Fruit fly (Drosophila melanogaster) whole organism, adult: ENCODE results near the gene Glut1.

ENCODE experiments used
- CG12768 ChIP-seq: fragments of 200-800 bp; sonication (Bioruptor generic); optimal IDR thresholded peaks from 2 replicates; lab custom pipeline; 2017; ENCODE audit warnings: missing biosample characterization, missing genetic modification characterization, mild to moderate bottlenecking, moderate library complexity, missing genetic modification reagents
- CG1620 ChIP-seq: fragments of 200-800 bp; sonication (Bioruptor generic); optimal IDR thresholded peaks from 2 replicates; lab custom pipeline; 2016; ENCODE audit warnings: missing biosample characterization, missing genetic modification characterization
- CG5204 ChIP-seq: fragments of 200-800 bp; sonication (Bioruptor generic); optimal IDR thresholded peaks from 2 replicates; lab custom pipeline; 2016; ENCODE audit warnings: missing biosample characterization, missing genetic modification characterization
- CG7045 ChIP-seq: fragments of 200-800 bp; sonication (Bioruptor generic); optimal IDR thresholded peaks from 2 replicates; lab custom pipeline; 2017; ENCODE audit warnings: missing biosample characterization, mild to moderate bottlenecking, missing genetic modification characterization
- CG7101 ChIP-seq: fragments of 200-800 bp; sonication (Bioruptor generic); optimal IDR thresholded peaks from 2 replicates; lab custom pipeline; 2018; ENCODE audit warnings: missing biosample characterization, mild to moderate bottlenecking, missing genetic modification characterization, moderate library complexity
- Clk ChIP-seq: fragments of 200-800 bp; sonication (Bioruptor generic); optimal IDR thresholded peaks from 2 replicates; lab custom pipeline; 2017; ENCODE audit warnings: missing biosample characterization, missing genetic modification characterization
- Crg-1 ChIP-seq: fragments of 200-800 bp; sonication (Bioruptor generic); optimal IDR thresholded peaks from 2 replicates; lab custom pipeline; 2016; ENCODE audit warnings: missing biosample characterization, missing genetic modification characterization
- Hr96 ChIP-seq: fragments of 200-800 bp; sonication (Bioruptor generic); optimal IDR thresholded peaks from 2 replicates; lab custom pipeline; 2016; ENCODE audit warnings: missing biosample characterization, missing genetic modification characterization
- Mnt ChIP-seq: fragments of 200-800 bp; sonication (Bioruptor generic); optimal IDR thresholded peaks from 2 replicates; lab custom pipeline; 2016; ENCODE audit warnings: missing biosample characterization, mild to moderate bottlenecking, missing genetic modification characterization
- cic ChIP-seq: fragments of 200-800 bp; sonication (Bioruptor generic); optimal IDR thresholded peaks from 2 replicates; lab custom pipeline; 2017; ENCODE audit warnings: missing biosample characterization, mild to moderate bottlenecking, missing genetic modification characterization, moderate library complexity
- pad ChIP-seq: fragments of 200-800 bp; sonication (Bioruptor generic); optimal IDR thresholded peaks from 3 replicates; lab custom pipeline; 2017; ENCODE audit warnings: missing biosample characterization, missing genetic modification characterization, mild to moderate bottlenecking, moderate library complexity, missing genetic modification reagents
- tj ChIP-seq: fragments of 200-800 bp; sonication (Bioruptor generic); optimal IDR thresholded peaks from 3 replicates; lab custom pipeline; 2017; ENCODE audit warnings: missing biosample characterization, mild to moderate bottlenecking, missing genetic modification characterization, moderate library complexity
- toe ChIP-seq: fragments of 200-800 bp; sonication (Bioruptor generic); optimal IDR thresholded peaks from 2 replicates; lab custom pipeline; 2016; ENCODE audit warnings: missing biosample characterization, missing genetic modification characterization

DNA sequence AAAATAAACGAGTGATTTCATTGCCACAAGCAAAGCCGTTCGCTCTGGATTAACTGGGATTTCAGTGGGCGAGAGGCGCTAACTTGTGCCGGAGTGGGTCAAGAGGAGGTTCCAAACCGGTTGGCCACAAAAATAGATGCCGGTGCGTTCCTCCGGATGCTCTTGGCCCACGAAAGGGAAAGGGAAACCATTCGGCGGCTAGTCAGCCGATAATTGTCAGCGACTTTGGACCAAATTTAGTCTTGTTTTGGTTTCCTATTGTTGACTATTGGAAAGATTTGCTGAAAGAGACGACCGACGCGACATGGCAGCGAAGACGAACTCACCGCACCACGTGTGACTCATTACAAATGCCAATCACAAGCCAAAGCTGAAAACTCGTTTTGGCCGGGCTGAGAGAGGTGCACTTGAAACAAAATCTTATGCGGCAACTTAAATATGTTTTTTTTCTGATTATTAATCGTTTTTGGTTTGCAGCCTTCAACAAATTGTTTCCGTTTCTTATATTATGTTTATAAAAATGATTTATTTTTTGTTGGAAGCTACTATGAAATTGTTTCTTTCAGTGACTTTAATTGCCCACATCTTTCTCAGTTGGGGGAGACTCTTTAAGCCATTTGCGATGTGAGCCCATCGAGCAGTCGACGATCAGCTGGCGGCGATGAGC is 18.4 kb upstream of the Glut1 start, which contains the start of gene CG34056:
- TF ChIP-seq tj (GFP tag; lab: Kevin White, UChicago) (peak; percentile 4), Crg-1 (GFP tag; lab: Kevin White, UChicago) (no peak), CG1620 (GFP tag; lab: Kevin White, UChicago) (no peak), Hr96 (GFP tag; lab: Kevin White, UChicago) (peak; percentile 63), CG7101 (tag; lab: Kevin White, UChicago) (peak; percentile 79), CG5204 (GFP tag; lab: Kevin White, UChicago) (peak; percentile 69), Mnt (no peak), Clk (GFP tag; lab: Kevin White, UChicago) (peak; percentile 64), CG7045 (peak; percentile 90), CG12768 (GFP tag; lab: Kevin White, UChicago) (peak; percentile 90), toe (GFP tag; lab: Kevin White, UChicago) (peak; percentile 81), cic (GFP tag; lab: Kevin White, UChicago) (no peak), pad (GFP tag; lab: Kevin White, UChicago) (peak; percentile 34)
